Worm (Caenorhabditis elegans) whole organism, young adult: ENCODE results near the gene lgc-21.

Source experiments
- ets-4 ChIP-seq: fragments of 200-800 bp; sonication (Bioruptor generic); optimal IDR thresholded peaks from 2 replicates; lab custom pipeline; 2018; ENCODE audit warnings: mild to moderate bottlenecking, missing genetic modification characterization, missing compliant biosample characterization
- rpc-1 ChIP-seq, 2 experiments: fragments of 150-350 bp in 1 of 2; sonication (generic microtip) in 1 of 2; optimal IDR thresholded peaks; 2 replicates each; lab custom pipeline; 2014 to 2018; ENCODE audit warnings: missing biosample characterization in 1 of 2, missing genetic modification characterization in 1 of 2, missing genetic modification reagents in 1 of 2, missing genotype in 1 of 2
- unc-62 ChIP-seq: fragments of 150-350 bp; optimal IDR thresholded peaks from 2 replicates; lab custom pipeline; 2014; ENCODE audit warnings: missing biosample characterization, missing genetic modification reagents, missing genetic modification characterization

DNA sequence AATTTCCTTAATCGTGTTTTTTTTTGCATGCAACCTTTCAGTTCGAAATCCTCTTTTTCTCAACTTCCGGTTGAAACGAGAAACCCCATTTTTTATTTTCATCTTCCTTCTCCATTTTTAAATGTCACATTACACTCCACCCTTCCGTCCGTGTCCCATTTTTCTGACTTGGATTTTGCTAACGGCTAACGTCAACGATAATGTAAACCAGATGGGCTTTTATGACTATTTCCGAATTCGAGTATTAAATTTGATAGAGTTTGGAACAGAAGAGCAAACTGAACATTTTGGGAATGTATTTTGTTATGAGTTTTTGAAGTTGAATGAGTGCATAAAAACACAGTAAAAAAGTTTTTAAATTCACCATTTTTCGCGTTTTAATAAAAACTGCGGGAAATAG lies 12.1 kb downstream of the lgc-21 start:
- no peak for TF ChIP-seq ets-4
- no peak for TF ChIP-seq unc-62 (GFP tag; lab: Kevin White, UChicago)
- no peak for TF ChIP-seq rpc-1 (optimal IDR thresholded peaks at IDR 0.05; lab: Kevin White, UChicago)
- no peak for TF ChIP-seq rpc-1 (tag; optimal IDR thresholded peaks at IDR 0.05; lab: Kevin White, UChicago)
